Worm (Caenorhabditis elegans) whole organism, young adult: ENCODE measurements around the gene T24E12.10.

Experiments used
- F22D6.2 ChIP-seq: sonication (generic microtip); optimal IDR thresholded peaks from 2 replicates; lab custom pipeline; 2016; ENCODE audit warnings: mild to moderate bottlenecking, missing genetic modification characterization, missing compliant biosample characterization
- F52B5.7 ChIP-seq: sonication (generic microtip); optimal IDR thresholded peaks from 2 replicates; lab custom pipeline; 2016; ENCODE audit warnings: mild to moderate bottlenecking, missing genetic modification characterization, missing compliant biosample characterization
- attf-5 ChIP-seq: fragments of 200-800 bp; sonication (Bioruptor generic); optimal IDR thresholded peaks from 2 replicates; lab custom pipeline; 2018; ENCODE audit warnings: mild to moderate bottlenecking, missing genetic modification characterization, missing compliant biosample characterization
- dpl-1 ChIP-seq: fragments of 150-350 bp; optimal IDR thresholded peaks from 2 replicates; lab custom pipeline; 2014; ENCODE audit warnings: missing biosample characterization, missing genetic modification reagents, missing genetic modification characterization
- egl-44 ChIP-seq: fragments of 200-800 bp; sonication (Bioruptor generic); IDR thresholded peaks from 2 replicates; pipeline ENCODE4 v1.3.6; 2022; ENCODE audit warnings: missing genetic modification reagents, missing genetic modification characterization, missing compliant biosample characterization
- him-1 ChIP-seq: sonication (generic microtip); optimal IDR thresholded peaks from 2 replicates; lab custom pipeline; 2016; ENCODE audit warnings: missing genotype, missing genetic modification reagents, missing genetic modification characterization, missing compliant biosample characterization
- lin-35 ChIP-seq, 3 experiments: fragments of 150-350 bp in 2 of 3; sonication (generic microtip) in 1 of 3; optimal IDR thresholded peaks; 2 replicates each; lab custom pipeline; 2014 to 2018; ENCODE audit warnings: missing biosample characterization in 3 of 3, missing genetic modification characterization in 3 of 3, missing genetic modification reagents in 3 of 3
- pha-4 ChIP-seq: fragments of 150-350 bp; sonication (generic microtip); optimal IDR thresholded peaks from 2 replicates; lab custom pipeline; 2014; ENCODE audit warnings: missing biosample characterization, missing genetic modification reagents, missing genetic modification characterization
- ztf-18 ChIP-seq: sonication (generic microtip); optimal IDR thresholded peaks from 2 replicates; lab custom pipeline; 2016; ENCODE audit warnings: missing genotype, mild to moderate bottlenecking, missing genetic modification characterization, missing compliant biosample characterization

ce11 chrII:3808643-3809042 is 35.6 kb upstream of the T24E12.10 start:
- no peak for TF ChIP-seq F22D6.2 (tag; lab: Kevin White, UChicago)
- no peak for TF ChIP-seq pha-4 (tag; lab: Kevin White, UChicago)
- TF ChIP-seq egl-44 = no peak
- TF ChIP-seq F52B5.7 = no peak
- no peak for TF ChIP-seq attf-5 (GFP tag; lab: Kevin White, UChicago)
- TF ChIP-seq ztf-18 (tag; lab: Kevin White, UChicago) = no peak
- no peak for TF ChIP-seq dpl-1 (GFP tag; lab: Kevin White, UChicago)
- no peak for TF ChIP-seq lin-35 (GFP tag; optimal IDR thresholded peaks at IDR 0.05; lab: Kevin White, UChicago)
- TF ChIP-seq him-1 (tag; lab: Kevin White, UChicago) = peak; percentile 33
